Fruit fly (Drosophila melanogaster) whole organism, embryonic: Measurements from ENCODE around the gene CG32713.

ENCODE experiments used
- Abd-B ChIP-seq: fragments of 200-800 bp; sonication (Bioruptor generic); optimal IDR thresholded peaks from 2 replicates; lab custom pipeline; 2018; ENCODE audit warnings: missing biosample characterization, mild to moderate bottlenecking, missing genetic modification characterization, moderate library complexity
- Atf3 ChIP-seq: fragments of 200-800 bp; sonication (Bioruptor generic); optimal IDR thresholded peaks from 3 replicates; lab custom pipeline; 2016; ENCODE audit warnings: missing biosample characterization, missing genetic modification characterization
- CG1024 ChIP-seq: fragments of 200-800 bp; sonication (Bioruptor generic); IDR thresholded peaks from 2 replicates; pipeline ENCODE4 v1.3.6; 2022; ENCODE audit warnings: missing biosample characterization, missing genetic modification characterization
- CG10431 ChIP-seq: fragments of 200-800 bp; sonication (Bioruptor generic); optimal IDR thresholded peaks from 3 replicates; lab custom pipeline; 2018; ENCODE audit warnings: missing biosample characterization, mild to moderate bottlenecking, missing genetic modification characterization
- CG10543 ChIP-seq: fragments of 200-800 bp; sonication (Bioruptor generic); optimal IDR thresholded peaks from 3 replicates; lab custom pipeline; 2017; ENCODE audit warnings: missing biosample characterization, mild to moderate bottlenecking, missing genetic modification characterization, moderate library complexity
- CG11093 ChIP-seq: fragments of 200-800 bp; sonication (Bioruptor generic); IDR thresholded peaks from 3 replicates; pipeline ENCODE4 v1.3.6; 2022; ENCODE audit warnings: missing biosample characterization, missing genetic modification characterization
- CG12071 ChIP-seq: fragments of 200-800 bp; sonication (Bioruptor generic); optimal IDR thresholded peaks from 3 replicates; lab custom pipeline; 2018; ENCODE audit warnings: missing biosample characterization, mild to moderate bottlenecking, missing genetic modification characterization
- CG12104 ChIP-seq: fragments of 200-800 bp; sonication (Bioruptor generic); optimal IDR thresholded peaks from 3 replicates; lab custom pipeline; 2016; ENCODE audit warnings: missing biosample characterization, missing genetic modification characterization
- CG12659 ChIP-seq: fragments of 200-800 bp; sonication (Bioruptor generic); optimal IDR thresholded peaks from 3 replicates; lab custom pipeline; 2017; ENCODE audit warnings: mild to moderate bottlenecking, missing biosample characterization, missing genetic modification reagents, missing genetic modification characterization
- CG13894 ChIP-seq: fragments of 200-800 bp; sonication (Bioruptor generic); optimal IDR thresholded peaks from 3 replicates; lab custom pipeline; 2018; ENCODE audit warnings: missing biosample characterization, mild to moderate bottlenecking, missing genetic modification characterization, moderate library complexity
- CG14667 ChIP-seq: fragments of 200-800 bp; sonication (Bioruptor generic); IDR thresholded peaks from 2 replicates; pipeline ENCODE4 v1.3.6; 2022; ENCODE audit warnings: missing biosample characterization, missing genetic modification characterization
- CG15479 ChIP-seq: fragments of 200-800 bp; sonication (Bioruptor generic); optimal IDR thresholded peaks from 3 replicates; lab custom pipeline; 2019; ENCODE audit warnings: missing biosample characterization, mild to moderate bottlenecking, missing genetic modification characterization, moderate library complexity
- CG17328 ChIP-seq: fragments of 200-800 bp; sonication (Bioruptor generic); IDR thresholded peaks from 2 replicates; pipeline ENCODE4 v1.3.6; 2022; ENCODE audit warnings: missing biosample characterization, missing genetic modification characterization
- CG30431 ChIP-seq: fragments of 200-800 bp; sonication (Bioruptor generic); optimal IDR thresholded peaks from 2 replicates; lab custom pipeline; 2017; ENCODE audit warnings: missing biosample characterization, missing genetic modification characterization
- CG33557 ChIP-seq: fragments of 200-800 bp; sonication (Bioruptor generic); optimal IDR thresholded peaks from 2 replicates; lab custom pipeline; 2019; ENCODE audit warnings: missing biosample characterization, mild to moderate bottlenecking, missing genetic modification characterization, moderate library complexity
- CG8478 ChIP-seq: fragments of >200 bp; optimal IDR thresholded peaks from 2 replicates; lab custom pipeline; 2018
- CoRest ChIP-seq: fragments of 200-800 bp; sonication (Bioruptor generic); optimal IDR thresholded peaks from 3 replicates; lab custom pipeline; 2018; ENCODE audit warnings: missing biosample characterization, mild to moderate bottlenecking, missing genetic modification characterization, moderate library complexity
- Dad ChIP-seq: fragments of 200-800 bp; sonication (Bioruptor generic); optimal IDR thresholded peaks from 3 replicates; lab custom pipeline; 2016; ENCODE audit warnings: missing biosample characterization, missing genetic modification characterization
- Dp ChIP-seq: fragments of 200-800 bp; sonication (Bioruptor generic); optimal IDR thresholded peaks from 2 replicates; lab custom pipeline; 2018; ENCODE audit warnings: missing biosample characterization, mild to moderate bottlenecking, missing genetic modification characterization, moderate library complexity
- Hey ChIP-seq: fragments of 200-800 bp; sonication (Bioruptor generic); optimal IDR thresholded peaks from 3 replicates; lab custom pipeline; 2018; ENCODE audit warnings: missing biosample characterization, mild to moderate bottlenecking, missing genetic modification characterization
- Jarid2 ChIP-seq: fragments of 200-800 bp; sonication (Bioruptor generic); optimal IDR thresholded peaks from 3 replicates; lab custom pipeline; 2017; ENCODE audit warnings: mild to moderate bottlenecking, missing biosample characterization, missing genetic modification reagents, missing genetic modification characterization
- Lpt ChIP-seq: fragments of >200 bp; optimal IDR thresholded peaks from 2 replicates; lab custom pipeline; 2018; ENCODE audit warnings: missing biosample characterization, missing genetic modification characterization
- Mad ChIP-seq: fragments of 200-800 bp; sonication (Bioruptor generic); optimal IDR thresholded peaks from 2 replicates; lab custom pipeline; 2016; ENCODE audit warnings: missing biosample characterization, missing genetic modification characterization
- Spps ChIP-seq: fragments of 200-800 bp; sonication (Bioruptor generic); optimal IDR thresholded peaks from 2 replicates; lab custom pipeline; 2018; ENCODE audit warnings: missing biosample characterization, mild to moderate bottlenecking, missing genetic modification characterization
- ap ChIP-seq: fragments of 200-800 bp; sonication (Bioruptor generic); IDR thresholded peaks from 2 replicates; pipeline ENCODE4 v1.3.6; 2022; ENCODE audit warnings: missing biosample characterization, missing genetic modification characterization
- ara ChIP-seq: fragments of 200-800 bp; sonication (Bioruptor generic); IDR thresholded peaks from 2 replicates; pipeline ENCODE4 v1.3.6; 2022; ENCODE audit warnings: missing biosample characterization, missing genetic modification characterization
- bowl ChIP-seq: fragments of 200-800 bp; sonication (Bioruptor generic); IDR thresholded peaks from 2 replicates; pipeline ENCODE4 v1.3.6; 2022; ENCODE audit warnings: missing biosample characterization, missing genetic modification characterization
- cg ChIP-seq: fragments of 200-800 bp; sonication (Bioruptor generic); optimal IDR thresholded peaks from 3 replicates; lab custom pipeline; 2019; ENCODE audit warnings: missing biosample characterization, mild to moderate bottlenecking, missing genetic modification characterization, moderate library complexity
- chif ChIP-seq, 2 experiments: fragments of 200-800 bp; sonication (Bioruptor generic); optimal IDR thresholded peaks; 3 replicates each; lab custom pipeline; 2016; ENCODE audit warnings: missing biosample characterization in 2 of 2, missing genetic modification characterization in 2 of 2
- corto ChIP-seq: fragments of 200-800 bp; sonication (Bioruptor generic); optimal IDR thresholded peaks from 2 replicates; lab custom pipeline; 2016; ENCODE audit warnings: missing biosample characterization, mild to moderate bottlenecking, missing genetic modification characterization, moderate library complexity
- esg ChIP-seq: fragments of 200-800 bp; sonication (Bioruptor generic); conservative IDR thresholded peaks from 2 replicates; pipeline ENCODE4 v1.3.6; 2022; ENCODE audit warnings: missing biosample characterization, missing genetic modification characterization
- ewg ChIP-seq: fragments of 200-800 bp; sonication (Bioruptor generic); optimal IDR thresholded peaks from 3 replicates; lab custom pipeline; 2017; ENCODE audit warnings: mild to moderate bottlenecking, missing biosample characterization, missing genetic modification reagents, missing genetic modification characterization
- exex ChIP-seq: fragments of 200-800 bp; sonication (Bioruptor generic); optimal IDR thresholded peaks from 4 replicates; lab custom pipeline; 2018; ENCODE audit warnings: missing biosample characterization, mild to moderate bottlenecking, missing genetic modification characterization, moderate library complexity
- fu2 ChIP-seq: fragments of 200-800 bp; sonication (Bioruptor generic); optimal IDR thresholded peaks from 2 replicates; lab custom pipeline; 2016; ENCODE audit warnings: missing biosample characterization, missing genetic modification characterization
- gt ChIP-seq: fragments of 200-800 bp; sonication (Bioruptor generic); IDR thresholded peaks from 2 replicates; pipeline ENCODE4 v1.3.6; 2022; ENCODE audit warnings: missing biosample characterization, missing genetic modification characterization
- hkb ChIP-seq, 2 experiments: fragments of 200-800 bp in 1 of 2; fragments of >200 bp in 1 of 2; sonication (Bioruptor generic) in 1 of 2; IDR thresholded peaks in 1 of 2; optimal IDR thresholded peaks in 1 of 2; 2 replicates each; pipeline versions ENCODE4 v1.3.6 to Lab custom; 2017 to 2022; ENCODE audit warnings: missing biosample characterization in 1 of 2, missing genetic modification characterization in 1 of 2
- ken ChIP-seq: fragments of 200-800 bp; sonication (Bioruptor generic); IDR thresholded peaks from 3 replicates; pipeline ENCODE4 v1.3.6; 2022; ENCODE audit warnings: missing biosample characterization, missing genetic modification characterization
- lola ChIP-seq, 3 experiments: fragments of >200 bp in 2 of 3; fragments of 200-800 bp in 1 of 3; sonication (Bioruptor generic) in 1 of 3; optimal IDR thresholded peaks; 2 replicates each; lab custom pipeline; 2017 to 2019; ENCODE audit warnings: missing biosample characterization in 3 of 3, missing genetic modification characterization in 3 of 3, mild to moderate bottlenecking in 1 of 3, moderate library complexity in 1 of 3
- mam ChIP-seq: fragments of 200-800 bp; sonication (Bioruptor generic); optimal IDR thresholded peaks from 3 replicates; lab custom pipeline; 2016; ENCODE audit warnings: missing biosample characterization, missing genetic modification characterization
- odd ChIP-seq: fragments of 200-800 bp; sonication (Bioruptor generic); optimal IDR thresholded peaks from 2 replicates; lab custom pipeline; 2017; ENCODE audit warnings: missing biosample characterization, mild to moderate bottlenecking, missing genetic modification characterization
- peb ChIP-seq: fragments of 200-800 bp; sonication (Bioruptor generic); IDR thresholded peaks from 2 replicates; pipeline ENCODE4 v1.3.6; 2022; ENCODE audit warnings: missing biosample characterization, missing genetic modification characterization
- phol ChIP-seq: fragments of 200-800 bp; sonication (Bioruptor generic); optimal IDR thresholded peaks from 3 replicates; lab custom pipeline; 2018; ENCODE audit warnings: missing biosample characterization, mild to moderate bottlenecking, missing genetic modification characterization, moderate library complexity
- repo ChIP-seq: fragments of 200-800 bp; sonication (Bioruptor generic); optimal IDR thresholded peaks from 2 replicates; lab custom pipeline; 2016; ENCODE audit warnings: missing biosample characterization, missing genetic modification characterization
- ro ChIP-seq: fragments of 200-800 bp; sonication (Bioruptor generic); IDR thresholded peaks from 2 replicates; pipeline ENCODE4 v1.3.6; 2022; ENCODE audit warnings: missing biosample characterization, missing genetic modification characterization
- tna ChIP-seq: fragments of 200-800 bp; sonication (Bioruptor generic); IDR thresholded peaks from 2 replicates; pipeline ENCODE4 v1.3.6; 2022; ENCODE audit warnings: missing biosample characterization, missing genetic modification characterization; ENCODE audit not compliant: partially characterized antibody
- trem ChIP-seq: fragments of 200-800 bp; optimal IDR thresholded peaks from 3 replicates; lab custom pipeline; 2019; ENCODE audit warnings: missing biosample characterization, mild to moderate bottlenecking, missing genetic modification characterization, moderate library complexity
- unpg ChIP-seq: fragments of 200-800 bp; sonication (Bioruptor generic); optimal IDR thresholded peaks from 3 replicates; lab custom pipeline; 2018; ENCODE audit warnings: missing biosample characterization, mild to moderate bottlenecking, missing genetic modification characterization, moderate library complexity
- vnd ChIP-seq: fragments of 200-800 bp; sonication (Bioruptor generic); IDR thresholded peaks from 3 replicates; pipeline ENCODE4 v1.3.6; 2022; ENCODE audit warnings: missing biosample characterization, missing genetic modification characterization; ENCODE audit not compliant: partially characterized antibody
- zen2 ChIP-seq: fragments of 200-800 bp; sonication (Bioruptor generic); IDR thresholded peaks from 3 replicates; pipeline ENCODE4 v1.3.6; 2022; ENCODE audit warnings: missing biosample characterization, missing genetic modification characterization; ENCODE audit not compliant: partially characterized antibody

Gene CG32713

DNA sequence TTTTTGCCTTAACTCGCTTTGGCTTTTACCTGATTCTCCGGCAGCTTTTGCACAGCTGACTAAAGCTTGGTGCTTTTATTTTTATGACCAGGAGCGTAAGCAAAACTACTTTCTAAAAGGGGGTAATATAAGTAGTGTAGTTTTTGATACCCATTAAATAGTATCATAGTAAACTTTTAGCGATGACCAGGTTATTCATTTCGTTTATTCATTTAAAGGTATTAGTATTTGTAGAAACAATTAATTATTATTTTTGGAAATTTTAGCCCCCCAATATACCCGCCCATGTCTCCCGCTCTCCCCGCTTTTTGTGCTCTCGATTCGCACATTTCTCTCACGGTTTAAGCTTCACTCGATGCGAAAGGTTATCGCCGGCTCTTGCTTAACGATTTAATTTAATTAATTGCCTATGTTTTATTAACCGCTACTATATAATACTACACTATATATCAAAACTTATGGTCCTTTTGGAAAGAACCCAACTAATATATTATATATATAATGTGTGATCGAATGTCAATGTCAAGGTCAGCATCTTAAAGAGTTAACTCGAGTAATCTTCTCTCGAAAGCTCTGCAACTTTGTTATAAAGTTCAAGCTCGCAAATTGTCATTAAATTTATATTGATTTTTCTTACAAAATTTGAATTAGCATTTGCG is 7.1 kb upstream of the CG32713 start, which contains the start of gene Sptr (continued):
- TF ChIP-seq CG13894 (tag; lab: Kevin White, UChicago) (peak; percentile 93), hkb (optimal IDR thresholded peaks at IDR 0.05; lab: Kevin White, UChicago) (no peak), hkb (GFP tag; IDR thresholded peaks at IDR 0.05; lab: Robert Waterston, UW) (peak; percentile 94), Hey (tag; lab: Kevin White, UChicago) (peak; percentile 14), peb (GFP tag; lab: Robert Waterston, UW) (peak; percentile 57; the same call in 1 of the 2 replicates), mam (GFP tag; lab: Kevin White, UChicago) (peak; percentile 86), ro (GFP tag; lab: Robert Waterston, UW) (peak; percentile 56), cg (GFP tag; lab: Kevin White, UChicago) (no peak), vnd (GFP tag; lab: Robert Waterston, UW) (no peak), corto (GFP tag; lab: Kevin White, UChicago) (peak; percentile 90), Spps (tag; lab: Kevin White, UChicago) (peak; percentile 3), Lpt (no peak), chif (GFP tag; optimal IDR thresholded peaks at IDR 0.05; lab: Kevin White, UChicago) (peak; percentile 57 to 58), bowl (GFP tag; lab: Robert Waterston, UW) (peak; percentile 84), CG12104 (GFP tag; lab: Kevin White, UChicago) (peak; percentile 84), exex (tag; lab: Kevin White, UChicago) (peak; percentile 69), CoRest (tag; lab: Kevin White, UChicago) (peak; percentile 90), ap (GFP tag; lab: Robert Waterston, UW) (peak; percentile 80), unpg (GFP tag; lab: Kevin White, UChicago) (peak; percentile 92), Atf3 (GFP tag; lab: Kevin White, UChicago) (peak; percentile 14), CG1024 (peak; percentile 69), odd (GFP tag; lab: Kevin White, UChicago) (peak; percentile 86), CG33557 (GFP tag; lab: Kevin White, UChicago) (no peak), ara (GFP tag; lab: Robert Waterston, UW) (peak; percentile 80), Jarid2 (GFP tag; lab: Kevin White, UChicago) (peak; percentile 52), CG17328 (GFP tag; lab: Robert Waterston, UW) (peak; percentile 88), Dp (GFP tag; lab: Kevin White, UChicago) (no peak), CG10543 (GFP tag; lab: Kevin White, UChicago) (peak; percentile 91), fu2 (GFP tag; lab: Kevin White, UChicago) (peak; percentile 64), CG8478 (lab: Kevin White, UChicago) (no peak), Abd-B (GFP tag; lab: Kevin White, UChicago) (peak; percentile 72), CG30431 (GFP tag; lab: Kevin White, UChicago) (peak; percentile 33), CG11093 (GFP tag; lab: Robert Waterston, UW) (peak; percentile 76), Dad (GFP tag; lab: Kevin White, UChicago) (peak; percentile 66), ken (peak; percentile 78), repo (peak; percentile 59), esg (GFP tag; lab: Robert Waterston, UW) (peak; percentile 85), phol (tag; lab: Kevin White, UChicago) (peak; percentile 76), CG10431 (GFP tag; lab: Kevin White, UChicago) (no peak), lola (GFP tag; optimal IDR thresholded peaks at IDR 0.05; lab: Kevin White, UChicago) (peak in 1 of 3 experiments; percentile 46), Mad (GFP tag; lab: Kevin White, UChicago) (peak; percentile 60), ewg (GFP tag; lab: Kevin White, UChicago) (peak; percentile 66), CG12659 (GFP tag; lab: Kevin White, UChicago) (peak; percentile 92), tna (GFP tag; lab: Robert Waterston, UW) (no peak), CG12071 (peak; percentile 73), zen2 (GFP tag; lab: Robert Waterston, UW) (no peak), gt (no peak), trem (tag; lab: Kevin White, UChicago) (peak; percentile 42), CG14667 (peak; percentile 77), CG15479 (GFP tag; lab: Kevin White, UChicago) (no peak)
